Worm (Caenorhabditis elegans): ENCODE data around the gene B0336.13.

DNA sequence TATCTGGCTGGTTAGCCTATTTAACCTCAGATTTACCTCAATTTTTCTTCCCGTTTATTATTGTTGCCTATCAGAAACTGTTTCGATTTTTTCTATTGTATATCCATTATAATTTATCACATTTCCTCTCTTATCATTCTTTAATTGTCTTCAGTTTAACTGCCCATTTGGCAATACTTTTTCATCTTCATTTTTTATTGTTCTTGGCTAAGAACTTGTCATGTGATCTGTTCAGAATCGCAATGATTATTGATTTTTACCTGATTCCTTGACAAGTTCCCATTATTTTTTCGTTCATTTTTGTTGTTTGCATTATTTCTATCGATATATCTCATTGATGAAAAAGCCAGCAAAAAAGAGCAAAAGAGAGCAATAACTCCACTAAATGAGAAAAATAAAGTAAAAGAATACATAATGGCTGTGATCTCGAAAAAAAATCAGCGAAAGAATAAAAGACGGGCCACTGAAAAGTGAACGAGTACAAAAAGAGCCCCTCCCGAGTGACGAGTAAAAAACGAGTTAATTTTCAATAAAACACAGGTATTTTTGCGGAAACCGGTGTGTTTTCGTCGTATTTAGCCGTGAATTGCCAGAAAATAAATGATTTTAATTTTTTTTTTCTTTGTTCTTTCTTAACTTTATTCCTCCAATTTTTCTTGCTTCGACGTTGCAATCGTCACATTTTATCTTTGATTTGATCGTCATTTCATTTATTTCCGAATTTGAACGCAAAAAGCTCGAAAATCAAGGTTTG, 20.6 kb downstream of the B0336.13 start, which contains the start of gene arf-1:
- TF ChIP-seq flt-1 (GFP tag; IDR thresholded peaks at IDR 0.05) (no peak), ztf-23 (GFP tag; IDR thresholded peaks at IDR 0.05) (no peak), klf-2 (GFP tag; conservative IDR thresholded peaks at IDR 0.05) (no peak), ztf-29 (GFP tag; IDR thresholded peaks at IDR 0.05) (no peak), cog-1 (tag; optimal IDR thresholded peaks at IDR 0.05) (no peak), med-1 (GFP tag; optimal IDR thresholded peaks at IDR 0.05; ENCODE audit: insufficient read depth) (no peak)
